Worm (Caenorhabditis elegans): ENCODE data around the gene zyg-12.
"Not testable (repeated sequence)": the region's sequence is repeated elsewhere in the genome, so short reads cannot be mapped to it uniquely, and the experiment has no call there.

Gene zyg-12

DNA sequence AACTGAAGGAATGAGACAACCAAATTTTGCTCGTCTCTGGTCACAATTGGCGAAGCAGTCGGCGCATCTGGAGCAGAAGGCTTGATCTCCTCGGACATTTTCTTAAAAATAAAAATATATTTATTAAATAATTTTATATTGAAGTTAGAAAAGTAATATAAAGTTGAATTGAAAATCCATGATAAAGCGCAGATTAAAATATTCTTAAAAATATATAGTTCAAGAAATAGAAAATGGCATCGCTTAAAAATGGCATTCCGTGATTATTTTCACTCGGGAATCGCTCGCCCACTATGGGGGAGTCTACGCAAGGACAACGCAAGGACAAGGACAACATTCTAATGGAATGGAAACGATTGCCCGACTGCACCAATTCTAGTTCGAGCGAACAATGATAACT is 46.0 kb upstream of the zyg-12 start, which contains the start of gene sgt-1:
Gene sgt-1, minus strand, starts transcription at position 101 of the 400 bp plus-strand sequence.
- TF ChIP-seq zip-4 (GFP tag; optimal IDR thresholded peaks at IDR 0.05); grh-1 (GFP tag; IDR thresholded peaks at IDR 0.05); skn-1 (tag; optimal IDR thresholded peaks at IDR 0.05): not testable (repeated sequence)

DNA sequence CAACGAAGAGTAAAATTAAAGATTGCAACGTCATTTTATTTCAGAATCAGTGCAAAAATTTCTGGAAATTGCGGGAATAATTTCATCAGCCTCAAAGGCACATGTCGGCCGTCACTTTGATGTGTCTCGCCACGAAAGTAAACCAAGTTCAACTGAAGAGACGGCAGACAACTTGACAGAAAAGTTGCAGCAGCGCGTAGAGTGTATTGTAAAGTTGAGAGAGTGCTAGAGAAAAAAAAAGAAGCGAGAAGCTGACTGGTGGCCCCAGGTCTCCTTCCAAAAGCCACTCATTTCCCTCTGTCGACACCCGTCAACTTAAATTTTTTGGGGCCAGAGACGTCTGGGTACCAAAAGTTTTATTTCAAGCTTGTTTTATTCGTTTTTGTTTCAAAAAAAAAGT is 45.4 kb upstream of the zyg-12 start:
- TF ChIP-seq nhr-11 (tag; optimal IDR thresholded peaks at IDR 0.05) (no peak), aha-1 (tag; optimal IDR thresholded peaks at IDR 0.05) (no peak), fkh-4 (tag; optimal IDR thresholded peaks at IDR 0.05; ENCODE audit: borderline replicate concordance) (no peak), egl-13 (tag; optimal IDR thresholded peaks at IDR 0.05) (peak; percentile 4), fkh-10 (GFP tag; optimal IDR thresholded peaks at IDR 0.05) (peak; percentile 23), fos-1 (tag; optimal IDR thresholded peaks at IDR 0.05) (peak; percentile 41), lin-39 (tag; optimal IDR thresholded peaks at IDR 0.05) (no peak), isw-1 (GFP tag; IDR thresholded peaks at IDR 0.05) (peak; percentile 72), nhr-85 (tag) (no peak), mdl-1 (tag; optimal IDR thresholded peaks at IDR 0.05) (peak in 1 of 2 experiments; percentile 77), nhr-90 (tag; optimal IDR thresholded peaks at IDR 0.05; ENCODE audit: poor library complexity) (no peak), unc-130 (tag; optimal IDR thresholded peaks at IDR 0.05) (no peak), lin-14 (GFP tag; optimal IDR thresholded peaks at IDR 0.05) (peak; percentile 87), nhr-19 (GFP tag; conservative IDR thresholded peaks at IDR 0.05) (peak; percentile 61), lin-13 (GFP tag; optimal IDR thresholded peaks at IDR 0.05) (peak; percentile 34), pax-3 (tag; optimal IDR thresholded peaks at IDR 0.05) (no peak), pag-3 (tag; optimal IDR thresholded peaks at IDR 0.05; ENCODE audit: borderline replicate concordance, insufficient read depth) (no peak), fkh-8 (tag; optimal IDR thresholded peaks at IDR 0.05) (peak; percentile 65), elt-2 (tag; optimal IDR thresholded peaks at IDR 0.05) (peak; percentile 23), swsn-7 (tag; optimal IDR thresholded peaks at IDR 0.05) (peak; percentile 60), unc-62 (GFP tag; optimal IDR thresholded peaks at IDR 0.05) (no peak), lin-35 (GFP tag; optimal IDR thresholded peaks at IDR 0.05) (peak; percentile 77 to 81), nhr-71 (tag; optimal IDR thresholded peaks at IDR 0.05) (peak; percentile 80), nhr-28 (tag; optimal IDR thresholded peaks at IDR 0.05) (no peak), tbx-2 (tag; optimal IDR thresholded peaks at IDR 0.05) (peak; percentile 67), xbp-1 (tag; optimal IDR thresholded peaks at IDR 0.05) (peak; percentile 65), mep-1 (tag; optimal IDR thresholded peaks at IDR 0.05) (peak; percentile 85), aly-2 (tag; optimal IDR thresholded peaks at IDR 0.05) (no peak), ceh-90 (tag; optimal IDR thresholded peaks at IDR 0.05) (no peak), rnt-1 (tag; optimal IDR thresholded peaks at IDR 0.05) (peak; percentile 87), ets-5 (GFP tag; IDR thresholded peaks at IDR 0.05) (no peak), hlh-4 (tag; optimal IDR thresholded peaks at IDR 0.05) (no peak), ztf-11 (tag; optimal IDR thresholded peaks at IDR 0.05) (no peak), ama-1 (optimal IDR thresholded peaks at IDR 0.05) (no peak), nhr-84 (tag; optimal IDR thresholded peaks at IDR 0.05) (no peak), sptf-1 (tag; optimal IDR thresholded peaks at IDR 0.05) (no peak), irx-1 (tag; optimal IDR thresholded peaks at IDR 0.05) (no peak), mab-9 (GFP tag; IDR thresholded peaks at IDR 0.05) (no peak), sox-4 (tag; optimal IDR thresholded peaks at IDR 0.05) (no peak), ceh-88 (GFP tag; IDR thresholded peaks at IDR 0.05) (no peak), zag-1 (tag; optimal IDR thresholded peaks at IDR 0.05) (no peak), lin-15B (tag; optimal IDR thresholded peaks at IDR 0.05) (peak; percentile 34), dsc-1 (tag; optimal IDR thresholded peaks at IDR 0.05) (peak; percentile 56), ceh-63 (GFP tag; optimal IDR thresholded peaks at IDR 0.05) (no peak), alr-1 (tag; optimal IDR thresholded peaks at IDR 0.05; ENCODE audit: borderline replicate concordance) (no peak), snpc-4 (tag; optimal IDR thresholded peaks at IDR 0.05) (peak; percentile 39), nhr-47 (tag; optimal IDR thresholded peaks at IDR 0.05) (peak; percentile 68), egl-27 (tag; optimal IDR thresholded peaks at IDR 0.05) (no peak), nhr-20 (tag; optimal IDR thresholded peaks at IDR 0.05) (peak; percentile 80)
